Fruit fly (Drosophila melanogaster) whole organism, embryonic: Measurements from ENCODE around the gene Ir25a.

ENCODE experiments used
- Aef1 ChIP-seq: fragments of 200-800 bp; sonication (Bioruptor generic); IDR thresholded peaks from 3 replicates; pipeline ENCODE4 v1.3.6; 2022; ENCODE audit warnings: missing biosample characterization, missing genetic modification characterization
- Bgb ChIP-seq: fragments of 200-800 bp; sonication (Bioruptor generic); IDR thresholded peaks from 2 replicates; pipeline ENCODE4 v1.3.6; 2022; ENCODE audit warnings: missing biosample characterization, missing genetic modification characterization; ENCODE audit not compliant: partially characterized antibody
- CG10431 ChIP-seq: fragments of 200-800 bp; sonication (Bioruptor generic); optimal IDR thresholded peaks from 3 replicates; lab custom pipeline; 2018; ENCODE audit warnings: missing biosample characterization, mild to moderate bottlenecking, missing genetic modification characterization
- CG10565 ChIP-seq: fragments of 200-800 bp; sonication (Bioruptor generic); optimal IDR thresholded peaks from 3 replicates; lab custom pipeline; 2016; ENCODE audit warnings: missing biosample characterization, mild to moderate bottlenecking, missing genetic modification characterization
- CG11723 ChIP-seq: fragments of 200-800 bp; sonication (Bioruptor generic); optimal IDR thresholded peaks from 2 replicates; lab custom pipeline; 2017; ENCODE audit warnings: missing biosample characterization, mild to moderate bottlenecking, missing genetic modification characterization
- CG12299 ChIP-seq: fragments of 200-800 bp; sonication (Bioruptor generic); optimal IDR thresholded peaks from 2 replicates; lab custom pipeline; 2018; ENCODE audit warnings: missing biosample characterization, mild to moderate bottlenecking, missing genetic modification characterization
- CG1233 ChIP-seq: fragments of 200-800 bp; sonication (Bioruptor generic); optimal IDR thresholded peaks from 4 replicates; lab custom pipeline; 2018; ENCODE audit warnings: missing biosample characterization, mild to moderate bottlenecking, missing genetic modification characterization
- CG13287 ChIP-seq: fragments of 200-800 bp; sonication (Bioruptor generic); IDR thresholded peaks from 2 replicates; pipeline ENCODE4 v1.3.6; 2022; ENCODE audit warnings: missing biosample characterization, missing genetic modification characterization; ENCODE audit not compliant: partially characterized antibody
- CG13624 ChIP-seq: fragments of 200-800 bp; sonication (Bioruptor generic); optimal IDR thresholded peaks from 2 replicates; lab custom pipeline; 2016; ENCODE audit warnings: missing biosample characterization, missing genetic modification characterization
- CG14667 ChIP-seq: fragments of 200-800 bp; sonication (Bioruptor generic); IDR thresholded peaks from 2 replicates; pipeline ENCODE4 v1.3.6; 2022; ENCODE audit warnings: missing biosample characterization, missing genetic modification characterization
- CG15514 ChIP-seq: fragments of 200-800 bp; sonication (Bioruptor generic); optimal IDR thresholded peaks from 3 replicates; lab custom pipeline; 2017; ENCODE audit warnings: missing biosample characterization, missing genetic modification characterization, mild to moderate bottlenecking, moderate library complexity, missing genetic modification reagents
- CG34224 ChIP-seq: fragments of 200-800 bp; sonication (Bioruptor generic); IDR thresholded peaks from 3 replicates; pipeline ENCODE4 v1.3.6; 2022; ENCODE audit warnings: missing biosample characterization, missing genetic modification characterization; ENCODE audit not compliant: partially characterized antibody
- CG3838 ChIP-seq: fragments of 200-800 bp; sonication (Bioruptor generic); optimal IDR thresholded peaks from 3 replicates; lab custom pipeline; 2016; ENCODE audit warnings: missing biosample characterization, missing genetic modification characterization
- CG4360 ChIP-seq: fragments of 200-800 bp; sonication (Bioruptor generic); IDR thresholded peaks from 2 replicates; pipeline ENCODE4 v1.3.6; 2022; ENCODE audit warnings: missing biosample characterization, missing genetic modification characterization
- CG4617 ChIP-seq: fragments of 200-800 bp; sonication (Bioruptor generic); optimal IDR thresholded peaks from 3 replicates; lab custom pipeline; 2016; ENCODE audit warnings: missing biosample characterization, missing genetic modification characterization, borderline replicate concordance
- CG4730 ChIP-seq: fragments of 200-800 bp; sonication (Bioruptor generic); IDR thresholded peaks from 2 replicates; pipeline ENCODE4 v1.3.6; 2022; ENCODE audit warnings: missing biosample characterization, missing genetic modification characterization
- CG7556 ChIP-seq: fragments of 200-800 bp; sonication (Bioruptor generic); optimal IDR thresholded peaks from 2 replicates; lab custom pipeline; 2017; ENCODE audit warnings: missing biosample characterization, mild to moderate bottlenecking, missing genetic modification characterization
- CG7745 ChIP-seq: fragments of 200-800 bp; sonication (Bioruptor generic); optimal IDR thresholded peaks from 2 replicates; lab custom pipeline; 2018; ENCODE audit warnings: missing biosample characterization, mild to moderate bottlenecking, missing genetic modification characterization, moderate library complexity
- CG7928 ChIP-seq: fragments of 200-800 bp; sonication (Bioruptor generic); optimal IDR thresholded peaks from 2 replicates; lab custom pipeline; 2017; ENCODE audit warnings: missing biosample characterization, mild to moderate bottlenecking, missing genetic modification characterization
- CG8478 ChIP-seq: fragments of >200 bp; optimal IDR thresholded peaks from 2 replicates; lab custom pipeline; 2018
- CG8765 ChIP-seq: fragments of 200-800 bp; sonication (Bioruptor generic); IDR thresholded peaks from 2 replicates; pipeline ENCODE4 v1.3.6; 2022; ENCODE audit warnings: missing biosample characterization, missing genetic modification characterization
- CTCF ChIP-seq: fragments of 200-800 bp; sonication (Bioruptor generic); optimal IDR thresholded peaks from 2 replicates; lab custom pipeline; 2017; ENCODE audit warnings: missing biosample characterization, mild to moderate bottlenecking, missing genetic modification characterization, moderate library complexity
- D ChIP-seq, 2 experiments: fragments of 200-800 bp in 1 of 2; fragments of >200 bp in 1 of 2; sonication (Bioruptor generic) in 1 of 2; optimal IDR thresholded peaks; 2 replicates in 1 of 2; 3 replicates in 1 of 2; lab custom pipeline; 2017; ENCODE audit warnings: mild to moderate bottlenecking in 1 of 2, missing biosample characterization in 1 of 2, missing genetic modification characterization in 1 of 2, missing genetic modification reagents in 1 of 2
- Ets65A ChIP-seq: fragments of 200-800 bp; sonication (Bioruptor generic); peaks from one replicate; lab custom pipeline; 2016; ENCODE audit warnings: missing biosample characterization, missing genetic modification characterization
- Meics ChIP-seq: fragments of 200-800 bp; sonication (Bioruptor generic); optimal IDR thresholded peaks from 2 replicates; lab custom pipeline; 2017; ENCODE audit warnings: missing biosample characterization, mild to moderate bottlenecking, missing genetic modification characterization
- Nf-YA ChIP-seq: fragments of 200-800 bp; sonication (Bioruptor generic); IDR thresholded peaks from 2 replicates; pipeline ENCODE4 v1.3.6; 2022; ENCODE audit warnings: missing biosample characterization, missing genetic modification characterization
- Optix ChIP-seq: fragments of 200-800 bp; sonication (Bioruptor generic); IDR thresholded peaks from 3 replicates; pipeline ENCODE4 v1.3.6; 2022; ENCODE audit warnings: missing biosample characterization, missing genetic modification characterization
- Poxn ChIP-seq: fragments of 200-800 bp; sonication (Bioruptor generic); IDR thresholded peaks from 2 replicates; pipeline ENCODE4 v1.3.6; 2022; ENCODE audit warnings: missing biosample characterization, missing genetic modification characterization
- Ravus ChIP-seq: fragments of 200-800 bp; sonication (Bioruptor generic); IDR thresholded peaks from 2 replicates; pipeline ENCODE4 v1.3.6; 2022; ENCODE audit warnings: missing biosample characterization, missing genetic modification characterization
- Sin3A ChIP-seq: fragments of >200 bp; optimal IDR thresholded peaks from 2 replicates; lab custom pipeline; 2018
- Six4 ChIP-seq: fragments of 200-800 bp; sonication (Bioruptor generic); optimal IDR thresholded peaks from 2 replicates; lab custom pipeline; 2016; ENCODE audit warnings: missing biosample characterization, missing genetic modification characterization
- Sox102F ChIP-seq: fragments of 200-800 bp; sonication (Bioruptor generic); optimal IDR thresholded peaks from 2 replicates; lab custom pipeline; 2018; ENCODE audit warnings: missing biosample characterization, mild to moderate bottlenecking, missing genetic modification characterization, moderate library complexity
- Ssrp ChIP-seq: fragments of 200-800 bp; sonication (Bioruptor generic); optimal IDR thresholded peaks from 2 replicates; lab custom pipeline; 2018; ENCODE audit warnings: missing biosample characterization, mild to moderate bottlenecking, missing genetic modification characterization, moderate library complexity
- ac ChIP-seq: fragments of 200-800 bp; sonication (Bioruptor generic); optimal IDR thresholded peaks from 3 replicates; lab custom pipeline; 2017; ENCODE audit warnings: missing biosample characterization, mild to moderate bottlenecking, missing genetic modification characterization
- bcd ChIP-seq: fragments of 200-800 bp; sonication (Bioruptor generic); optimal IDR thresholded peaks from 2 replicates; lab custom pipeline; 2017; ENCODE audit warnings: missing biosample characterization, mild to moderate bottlenecking, missing genetic modification characterization
- cato ChIP-seq: fragments of 200-800 bp; sonication (Bioruptor generic); optimal IDR thresholded peaks from 2 replicates; lab custom pipeline; 2016; ENCODE audit warnings: missing biosample characterization, missing genetic modification characterization, borderline replicate concordance
- fd64A ChIP-seq: fragments of 200-800 bp; sonication (Bioruptor generic); optimal IDR thresholded peaks from 3 replicates; lab custom pipeline; 2018; ENCODE audit warnings: missing biosample characterization, mild to moderate bottlenecking, missing genetic modification characterization
- gt ChIP-seq: fragments of 200-800 bp; sonication (Bioruptor generic); IDR thresholded peaks from 2 replicates; pipeline ENCODE4 v1.3.6; 2022; ENCODE audit warnings: missing biosample characterization, missing genetic modification characterization
- her ChIP-seq: fragments of 200-800 bp; sonication (Bioruptor generic); optimal IDR thresholded peaks from 2 replicates; lab custom pipeline; 2016; ENCODE audit warnings: missing biosample characterization, missing genetic modification characterization
- ind ChIP-seq: fragments of 200-800 bp; sonication (Bioruptor generic); optimal IDR thresholded peaks from 3 replicates; lab custom pipeline; 2016; ENCODE audit warnings: missing biosample characterization, missing genetic modification characterization
- lmd ChIP-seq: fragments of 200-800 bp; sonication (Bioruptor generic); IDR thresholded peaks from 2 replicates; pipeline ENCODE4 v1.3.6; 2022; ENCODE audit warnings: missing biosample characterization, missing genetic modification characterization
- p53 ChIP-seq: fragments of 200-800 bp; sonication (Bioruptor generic); optimal IDR thresholded peaks from 2 replicates; lab custom pipeline; 2016; ENCODE audit warnings: missing biosample characterization, missing genetic modification characterization
- prd ChIP-seq, 3 experiments: fragments of >200 bp in 2 of 3; fragments of 200-800 bp in 1 of 3; sonication (Bioruptor generic) in 1 of 3; optimal IDR thresholded peaks in 2 of 3; IDR thresholded peaks in 1 of 3; 2 replicates in 2 of 3; 3 replicates in 1 of 3; pipeline versions ENCODE4 v1.3.6 to Lab custom; 2017 to 2022; ENCODE audit warnings: missing biosample characterization in 1 of 3, missing genetic modification characterization in 1 of 3
- rib ChIP-seq: fragments of 200-800 bp; sonication (Bioruptor generic); IDR thresholded peaks from 2 replicates; pipeline ENCODE4 v1.3.6; 2022; ENCODE audit warnings: missing biosample characterization, missing genetic modification characterization
- so ChIP-seq: fragments of 200-800 bp; sonication (Bioruptor generic); IDR thresholded peaks from 3 replicates; pipeline ENCODE4 v1.3.6; 2022; ENCODE audit warnings: missing biosample characterization, missing genetic modification characterization
- sr ChIP-seq: fragments of 200-800 bp; sonication (Bioruptor generic); IDR thresholded peaks from 3 replicates; pipeline ENCODE4 v1.3.6; 2022; ENCODE audit warnings: missing biosample characterization, missing genetic modification characterization
- tll ChIP-seq, 2 experiments: fragments of 200-800 bp in 1 of 2; fragments of >200 bp in 1 of 2; sonication (Bioruptor generic) in 1 of 2; optimal IDR thresholded peaks; 2 replicates each; lab custom pipeline; 2017 to 2019; ENCODE audit warnings: missing biosample characterization in 2 of 2, missing genetic modification characterization in 2 of 2, mild to moderate bottlenecking in 1 of 2, moderate library complexity in 1 of 2
- trem ChIP-seq: fragments of 200-800 bp; optimal IDR thresholded peaks from 3 replicates; lab custom pipeline; 2019; ENCODE audit warnings: missing biosample characterization, mild to moderate bottlenecking, missing genetic modification characterization, moderate library complexity
- yki ChIP-seq: fragments of >200 bp; optimal IDR thresholded peaks from 3 replicates; lab custom pipeline; 2018
- zfh1 ChIP-seq: fragments of 200-800 bp; sonication (Bioruptor generic); IDR thresholded peaks from 3 replicates; pipeline ENCODE4 v1.3.6; 2022; ENCODE audit warnings: missing biosample characterization, missing genetic modification characterization

Gene Ir25a

DNA sequence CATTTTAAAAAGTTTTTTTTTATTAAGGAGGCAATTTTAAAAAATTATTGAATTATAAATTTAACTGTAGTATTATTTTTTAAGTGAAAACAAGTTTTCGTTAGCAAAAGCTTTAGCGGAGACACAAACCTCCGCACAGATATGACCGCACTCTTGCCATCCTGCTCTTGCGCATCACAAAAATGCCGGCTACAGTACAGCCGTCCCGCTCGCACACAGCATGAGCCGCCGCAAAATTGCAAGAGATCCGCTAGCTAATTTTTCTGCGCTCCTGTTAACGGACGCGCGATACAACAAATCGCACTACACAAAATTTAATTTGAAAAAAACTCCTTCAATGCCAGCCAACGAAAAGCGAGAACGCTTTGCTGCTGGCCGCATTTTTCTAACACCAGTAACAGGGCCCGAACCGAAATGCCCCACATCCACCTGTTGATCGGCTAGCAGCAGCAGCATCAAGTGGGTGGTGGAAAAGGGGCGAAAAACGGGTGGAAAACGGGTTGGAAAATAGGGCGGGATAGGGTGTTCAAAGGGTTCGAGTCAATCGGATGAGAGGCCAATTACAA is 25.0 kb downstream of the Ir25a start (continued):
- TF ChIP-seq Poxn (GFP tag; lab: Robert Waterston, UW) (no peak), p53 (GFP tag; lab: Kevin White, UChicago) (no peak), Meics (peak; percentile 21), ind (no peak), CG7556 (peak; percentile 55), Ets65A (GFP tag; lab: Kevin White, UChicago) (peak; percentile 36), fd64A (GFP tag; lab: Kevin White, UChicago) (no peak), ac (GFP tag; lab: Kevin White, UChicago) (no peak), CG13287 (GFP tag; lab: Robert Waterston, UW) (peak; percentile 76), cato (no peak), tll (GFP tag; optimal IDR thresholded peaks at IDR 0.05; lab: Kevin White, UChicago) (no peak), CG1233 (no peak), CG12299 (peak; percentile 59), CG34224 (GFP tag; lab: Robert Waterston, UW) (peak; percentile 40), CG3838 (no peak), CG10431 (no peak), sr (GFP tag; lab: Robert Waterston, UW) (no peak), rib (GFP tag; lab: Robert Waterston, UW) (peak; percentile 66; the same call in 1 of the 2 replicates), Sox102F (peak; percentile 4), CG14667 (GFP tag; lab: Robert Waterston, UW) (no peak), bcd (GFP tag; lab: Kevin White, UChicago) (peak; percentile 4), Optix (no peak), so (no peak), Ssrp (tag; lab: Kevin White, UChicago) (peak; percentile 25), Sin3A (lab: Kevin White, UChicago) (no peak), gt (GFP tag; lab: Robert Waterston, UW) (no peak), her (peak; percentile 44), lmd (no peak; the same call in 1 of the 2 replicates), CG7928 (GFP tag; lab: Kevin White, UChicago) (no peak), CG4617 (GFP tag; lab: Kevin White, UChicago) (no peak), CG10565 (GFP tag; lab: Kevin White, UChicago) (no peak), prd (optimal IDR thresholded peaks at IDR 0.05; lab: Kevin White, UChicago) (no peak), prd (GFP tag; IDR thresholded peaks at IDR 0.05; lab: Robert Waterston, UW) (peak; percentile 26; the same call in 1 of the 3 replicates), CG11723 (GFP tag; lab: Kevin White, UChicago) (no peak), yki (no peak), CG4360 (GFP tag; lab: Robert Waterston, UW) (0 out of 2 replicates have a peak, but pooled peaks have one; percentile 38), CTCF (GFP tag; lab: Kevin White, UChicago) (peak; percentile 48), CG15514 (GFP tag; lab: Kevin White, UChicago) (peak; percentile 48), Nf-YA (GFP tag; lab: Robert Waterston, UW) (peak; percentile 31; the same call in 1 of the 2 replicates), D (optimal IDR thresholded peaks at IDR 0.05; lab: Kevin White, UChicago) (no peak), D (GFP tag; optimal IDR thresholded peaks at IDR 0.05; lab: Kevin White, UChicago) (no peak), Bgb (GFP tag; lab: Robert Waterston, UW) (peak; percentile 72; the same call in 1 of the 2 replicates), Six4 (GFP tag; lab: Kevin White, UChicago) (no peak), zfh1 (peak; percentile 8; the same call in 1 of the 3 replicates), CG13624 (GFP tag; lab: Kevin White, UChicago) (peak; percentile 44), CG8478 (lab: Kevin White, UChicago) (peak; percentile 65), CG8765 (GFP tag; lab: Robert Waterston, UW) (no peak), Aef1 (GFP tag; lab: Robert Waterston, UW) (peak; percentile 37; the same call in 1 of the 3 replicates), Ravus (GFP tag; lab: Robert Waterston, UW) (no peak), CG7745 (peak; percentile 67), trem (peak; percentile 28), CG4730 (GFP tag; lab: Robert Waterston, UW) (no peak; the same call in 1 of the 2 replicates)
